Worm (Caenorhabditis elegans): ENCODE results near the gene C34F11.1.

C34F11.1 gene

DNA sequence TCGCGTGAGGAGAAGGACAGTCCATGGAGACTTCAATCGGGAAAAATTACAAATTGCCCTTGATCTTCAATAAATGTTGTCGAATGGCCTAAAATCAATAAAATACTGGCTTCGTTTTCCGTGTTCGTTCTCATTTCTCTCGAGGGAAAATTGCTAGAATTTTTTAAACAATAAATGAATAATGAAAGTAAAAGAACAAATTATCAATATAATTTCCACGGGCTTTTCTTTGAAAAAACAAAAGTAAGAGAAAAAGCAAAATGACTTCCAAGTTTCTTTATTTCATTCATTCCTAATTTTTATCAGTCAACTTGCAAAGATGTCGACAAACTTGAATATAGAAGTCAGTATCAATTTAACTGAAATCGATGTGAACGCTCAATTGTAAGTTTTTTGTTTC is at the start of gene C34F11.1:
TSS of gene C34F11.1 (plus strand) at position 301 of the 400 bp plus-strand sequence.
- TF ChIP-seq ama-1 (optimal IDR thresholded peaks at IDR 0.05) (no peak), ceh-88 (GFP tag; IDR thresholded peaks at IDR 0.05) (no peak), ztf-4 (tag; optimal IDR thresholded peaks at IDR 0.05) (no peak), isw-1 (GFP tag; IDR thresholded peaks at IDR 0.05) (no peak), dpl-1 (GFP tag; optimal IDR thresholded peaks at IDR 0.05) (no peak), nhr-71 (tag; optimal IDR thresholded peaks at IDR 0.05) (no peak), elt-3 (tag; optimal IDR thresholded peaks at IDR 0.05) (no peak), nhr-12 (tag; optimal IDR thresholded peaks at IDR 0.05) (no peak), tbx-2 (tag; optimal IDR thresholded peaks at IDR 0.05) (no peak), hlh-17 (GFP tag; optimal IDR thresholded peaks at IDR 0.05; ENCODE audit: borderline replicate concordance) (no peak), C34B4.2 (tag; optimal IDR thresholded peaks at IDR 0.05) (no peak)

DNA sequence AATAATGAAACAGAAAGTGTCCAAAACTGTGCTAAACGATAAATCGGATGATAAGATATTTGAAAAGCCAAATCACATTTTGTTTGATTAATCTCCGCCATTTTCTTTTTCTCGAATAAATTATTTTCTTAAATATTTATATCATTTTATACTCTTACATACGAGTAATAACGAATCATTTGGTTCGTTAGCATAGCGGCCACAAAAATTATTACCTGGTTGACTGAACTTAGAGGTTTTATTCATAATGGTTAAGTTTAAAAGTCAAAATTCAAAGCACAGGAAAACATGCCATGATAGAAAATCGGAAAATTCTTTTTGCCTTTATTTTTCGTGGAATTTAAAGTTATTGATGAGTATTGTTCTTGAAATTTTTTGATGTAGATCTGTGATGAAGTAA is 49.5 kb upstream of the C34F11.1 start, which contains the start of gene srb-5:
TSS of gene srb-5 (minus strand) at position 101 of the 400 bp plus-strand sequence.
- no peak for TF ChIP-seq snu-23 (GFP tag; optimal IDR thresholded peaks at IDR 0.05)
- TF ChIP-seq nhr-84 (tag; optimal IDR thresholded peaks at IDR 0.05), result no peak
- TF ChIP-seq nhr-71 (tag; optimal IDR thresholded peaks at IDR 0.05), result no peak
- TF ChIP-seq nhr-77 (tag; optimal IDR thresholded peaks at IDR 0.05), result no peak
- no peak for TF ChIP-seq skn-1 (tag; optimal IDR thresholded peaks at IDR 0.05)
- TF ChIP-seq unc-130 (tag; optimal IDR thresholded peaks at IDR 0.05), result no peak
- no peak for TF ChIP-seq C16A3.4 (tag; optimal IDR thresholded peaks at IDR 0.05)
- no peak for TF ChIP-seq hpl-2 (GFP tag; optimal IDR thresholded peaks at IDR 0.05)
- TF ChIP-seq vab-15 (tag; optimal IDR thresholded peaks at IDR 0.05), result no peak
- no peak for TF ChIP-seq jun-1 (tag; optimal IDR thresholded peaks at IDR 0.05)
- no peak for TF ChIP-seq mab-9 (GFP tag; IDR thresholded peaks at IDR 0.05)
- no peak for TF ChIP-seq C34B4.2 (tag; optimal IDR thresholded peaks at IDR 0.05)
- no peak for TF ChIP-seq fkh-10 (GFP tag; optimal IDR thresholded peaks at IDR 0.05)
- TF ChIP-seq elt-2 (tag; optimal IDR thresholded peaks at IDR 0.05), result no peak
- no peak for TF ChIP-seq aha-1 (tag; optimal IDR thresholded peaks at IDR 0.05)

DNA sequence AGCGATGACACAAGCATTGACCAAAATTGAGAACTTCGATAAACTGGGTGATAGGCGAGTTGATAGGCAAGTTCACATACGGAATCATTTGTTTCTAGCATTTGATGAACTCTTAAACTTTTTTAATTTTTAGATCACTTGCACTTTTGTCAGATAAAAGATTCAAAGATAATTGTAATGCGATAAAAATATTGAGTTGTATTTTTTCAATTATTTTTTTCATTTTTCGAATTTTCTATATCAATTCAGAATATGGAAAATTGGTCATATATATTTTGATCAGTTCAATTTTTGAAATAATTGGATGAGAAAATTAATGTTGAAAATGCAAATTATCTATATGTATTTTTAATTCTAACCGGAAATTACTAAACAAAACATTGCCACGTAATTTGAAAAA is 46.0 kb upstream of the C34F11.1 start, which contains the start of gene srb-3:
TSS of gene srb-3 (minus strand) at position 101 of the 400 bp plus-strand sequence.
- TF ChIP-seq nhr-19 (GFP tag; conservative IDR thresholded peaks at IDR 0.05), result no peak
- no peak for TF ChIP-seq hlh-4 (tag; optimal IDR thresholded peaks at IDR 0.05)
- no peak for TF ChIP-seq Y116A8C.19 (tag; optimal IDR thresholded peaks at IDR 0.05; ENCODE audit: borderline replicate concordance)
- TF ChIP-seq unc-62 (GFP tag; optimal IDR thresholded peaks at IDR 0.05), result no peak
- no peak for TF ChIP-seq unc-98 (GFP tag; IDR thresholded peaks at IDR 0.05)
- TF ChIP-seq F16B12.6 (tag; optimal IDR thresholded peaks at IDR 0.05), result no peak
- no peak for TF ChIP-seq jun-1 (tag; optimal IDR thresholded peaks at IDR 0.05)
- TF ChIP-seq vab-15 (tag; optimal IDR thresholded peaks at IDR 0.05), result no peak
- no peak for TF ChIP-seq irx-1 (tag; optimal IDR thresholded peaks at IDR 0.05)
- no peak for TF ChIP-seq lin-35 (GFP tag; optimal IDR thresholded peaks at IDR 0.05)
- TF ChIP-seq isw-1 (GFP tag; IDR thresholded peaks at IDR 0.05), result no peak
- TF ChIP-seq hlh-17 (GFP tag; optimal IDR thresholded peaks at IDR 0.05; ENCODE audit: borderline replicate concordance), result no peak
- no peak for TF ChIP-seq hpl-2 (GFP tag; optimal IDR thresholded peaks at IDR 0.05)
- no peak for TF ChIP-seq pqm-1 (tag; optimal IDR thresholded peaks at IDR 0.05)
- no peak for TF ChIP-seq lir-3 (tag; optimal IDR thresholded peaks at IDR 0.05; ENCODE audit: poor library complexity)

DNA sequence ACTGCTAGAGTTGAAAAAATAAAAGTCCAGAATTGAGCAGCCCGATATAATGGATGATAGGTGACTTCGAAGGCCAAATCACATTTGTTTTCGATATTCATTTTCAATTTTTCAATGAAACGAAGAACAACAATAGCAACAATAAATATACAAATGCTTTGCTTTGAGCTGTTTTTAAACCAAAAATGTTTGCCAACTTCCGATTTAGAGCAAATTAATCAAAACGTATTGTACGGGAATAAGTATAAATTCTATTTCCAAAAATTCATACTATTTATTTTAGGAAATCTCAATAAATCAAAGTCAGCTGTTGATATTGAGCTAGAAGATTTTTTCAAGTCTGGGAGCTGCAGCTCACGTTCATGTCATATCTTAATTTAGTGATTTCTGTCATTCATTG is 41.8 kb upstream of the C34F11.1 start, which contains the start of gene srb-1:
TSS of gene srb-1 (minus strand) at position 101 of the 400 bp plus-strand sequence.
- TF ChIP-seq mab-9 (GFP tag; IDR thresholded peaks at IDR 0.05), result no peak
- TF ChIP-seq swsn-7 (tag; optimal IDR thresholded peaks at IDR 0.05), result no peak
- no peak for TF ChIP-seq pag-3 (tag; optimal IDR thresholded peaks at IDR 0.05; ENCODE audit: borderline replicate concordance, insufficient read depth)
- no peak for TF ChIP-seq egl-27 (tag; optimal IDR thresholded peaks at IDR 0.05)
- no peak for TF ChIP-seq pax-3 (tag; optimal IDR thresholded peaks at IDR 0.05)
- no peak for TF ChIP-seq unc-62 (GFP tag; optimal IDR thresholded peaks at IDR 0.05)
- TF ChIP-seq dsc-1 (tag; optimal IDR thresholded peaks at IDR 0.05), result no peak
- no peak for TF ChIP-seq mef-2 (tag; optimal IDR thresholded peaks at IDR 0.05)
- no peak for TF ChIP-seq snu-23 (GFP tag; optimal IDR thresholded peaks at IDR 0.05)
- TF ChIP-seq tbx-2 (tag; optimal IDR thresholded peaks at IDR 0.05), result no peak
- TF ChIP-seq ceh-82 (tag; optimal IDR thresholded peaks at IDR 0.05), result no peak
- TF ChIP-seq egl-13 (tag; optimal IDR thresholded peaks at IDR 0.05), result no peak
- TF ChIP-seq ces-1 (GFP tag; optimal IDR thresholded peaks at IDR 0.05), result no peak
- no peak for TF ChIP-seq C04F5.9 (tag; optimal IDR thresholded peaks at IDR 0.05)
- TF ChIP-seq blmp-1 (tag; optimal IDR thresholded peaks at IDR 0.05), result no peak
- TF ChIP-seq nhr-19 (GFP tag; conservative IDR thresholded peaks at IDR 0.05), result no peak
- TF ChIP-seq nhr-237 (tag; optimal IDR thresholded peaks at IDR 0.05), result no peak
- TF ChIP-seq pqm-1 (tag; optimal IDR thresholded peaks at IDR 0.05), result no peak
- no peak for TF ChIP-seq unc-86 (tag; optimal IDR thresholded peaks at IDR 0.05)
- TF ChIP-seq C34B4.2 (tag; optimal IDR thresholded peaks at IDR 0.05), result no peak
